Fruit fly (Drosophila melanogaster) whole organism, embryonic: ENCODE data around the gene Cpr78Ca.
A peak's percentile ranks its signal among the peaks of the same experiment; 100 is the strongest.

Experiments used
- ATbp ChIP-seq: fragments of 200-800 bp; sonication (Bioruptor generic); optimal IDR thresholded peaks from 2 replicates; lab custom pipeline; 2017; ENCODE audit warnings: missing biosample characterization, mild to moderate bottlenecking, missing genetic modification characterization, missing genetic modification reagents
- Abd-B ChIP-seq: fragments of 200-800 bp; sonication (Bioruptor generic); optimal IDR thresholded peaks from 2 replicates; lab custom pipeline; 2018; ENCODE audit warnings: missing biosample characterization, mild to moderate bottlenecking, missing genetic modification characterization, moderate library complexity
- Ada2b ChIP-seq: fragments of 200-800 bp; sonication (Bioruptor generic); IDR thresholded peaks from 2 replicates; pipeline ENCODE4 v1.3.6; 2022; ENCODE audit warnings: missing biosample characterization, missing genetic modification characterization
- Adf1 ChIP-seq: fragments of 200-800 bp; sonication (Bioruptor generic); IDR thresholded peaks from 2 replicates; pipeline ENCODE4 v1.3.6; 2022; ENCODE audit warnings: missing biosample characterization, missing genetic modification characterization
- Bgb ChIP-seq: fragments of 200-800 bp; sonication (Bioruptor generic); IDR thresholded peaks from 2 replicates; pipeline ENCODE4 v1.3.6; 2022; ENCODE audit warnings: missing biosample characterization, missing genetic modification characterization; ENCODE audit not compliant: partially characterized antibody
- BtbVII ChIP-seq: fragments of 200-800 bp; sonication (Bioruptor generic); optimal IDR thresholded peaks from 3 replicates; lab custom pipeline; 2017; ENCODE audit warnings: missing biosample characterization, mild to moderate bottlenecking, missing genetic modification characterization
- CG10366 ChIP-seq: fragments of 200-800 bp; sonication (Bioruptor generic); IDR thresholded peaks from 2 replicates; pipeline ENCODE4 v1.3.6; 2022; ENCODE audit warnings: missing biosample characterization, missing genetic modification characterization
- CG11456 ChIP-seq: fragments of 200-800 bp; sonication (Bioruptor generic); IDR thresholded peaks from 3 replicates; pipeline ENCODE4 v1.3.6; 2022; ENCODE audit warnings: missing biosample characterization, missing genetic modification characterization
- CG11504 ChIP-seq: fragments of 200-800 bp; sonication (Bioruptor generic); optimal IDR thresholded peaks from 3 replicates; lab custom pipeline; 2019; ENCODE audit warnings: missing biosample characterization, mild to moderate bottlenecking, missing genetic modification characterization, moderate library complexity
- CG14441 ChIP-seq: fragments of 200-800 bp; sonication (Bioruptor generic); IDR thresholded peaks from 2 replicates; pipeline ENCODE4 v1.3.6; 2022; ENCODE audit warnings: missing biosample characterization, missing genetic modification characterization
- CG14667 ChIP-seq: fragments of 200-800 bp; sonication (Bioruptor generic); IDR thresholded peaks from 2 replicates; pipeline ENCODE4 v1.3.6; 2022; ENCODE audit warnings: missing biosample characterization, missing genetic modification characterization
- CG14860 ChIP-seq: fragments of 200-800 bp; sonication (Bioruptor generic); IDR thresholded peaks from 3 replicates; pipeline ENCODE4 v1.3.6; 2022; ENCODE audit warnings: missing biosample characterization, missing genetic modification characterization; ENCODE audit not compliant: partially characterized antibody
- CG1529 ChIP-seq: fragments of 200-800 bp; sonication (Bioruptor generic); optimal IDR thresholded peaks from 3 replicates; lab custom pipeline; 2018; ENCODE audit warnings: missing biosample characterization, missing genetic modification characterization
- CG1603 ChIP-seq: fragments of 200-800 bp; sonication (Bioruptor generic); optimal IDR thresholded peaks from 2 replicates; lab custom pipeline; 2019; ENCODE audit warnings: missing biosample characterization, mild to moderate bottlenecking, missing genetic modification characterization, moderate library complexity
- CG1647 ChIP-seq: fragments of 200-800 bp; sonication (Bioruptor generic); optimal IDR thresholded peaks from 3 replicates; lab custom pipeline; 2016; ENCODE audit warnings: missing biosample characterization, missing genetic modification characterization
- CG18619 ChIP-seq: fragments of 200-800 bp; sonication (Bioruptor generic); optimal IDR thresholded peaks from 3 replicates; lab custom pipeline; 2017; ENCODE audit warnings: missing biosample characterization, mild to moderate bottlenecking, missing genetic modification characterization
- CG31441 ChIP-seq: fragments of 200-800 bp; sonication (Bioruptor generic); IDR thresholded peaks from 2 replicates; pipeline ENCODE4 v1.3.6; 2022; ENCODE audit warnings: missing biosample characterization, missing genetic modification characterization
- CG6272 ChIP-seq: fragments of 200-800 bp; sonication (Bioruptor generic); IDR thresholded peaks from 2 replicates; pipeline ENCODE4 v1.3.6; 2022; ENCODE audit warnings: missing biosample characterization, missing genetic modification characterization
- CG6854 ChIP-seq: fragments of 200-800 bp; sonication (Bioruptor generic); optimal IDR thresholded peaks from 3 replicates; lab custom pipeline; 2017; ENCODE audit warnings: missing biosample characterization, mild to moderate bottlenecking, missing genetic modification characterization
- CG7556 ChIP-seq: fragments of 200-800 bp; sonication (Bioruptor generic); optimal IDR thresholded peaks from 2 replicates; lab custom pipeline; 2017; ENCODE audit warnings: missing biosample characterization, mild to moderate bottlenecking, missing genetic modification characterization
- CG7987 ChIP-seq: fragments of 200-800 bp; sonication (Bioruptor generic); optimal IDR thresholded peaks from 2 replicates; lab custom pipeline; 2018; ENCODE audit warnings: missing biosample characterization, mild to moderate bottlenecking, missing genetic modification characterization, moderate library complexity
- CG8478 ChIP-seq: fragments of >200 bp; optimal IDR thresholded peaks from 2 replicates; lab custom pipeline; 2018
- D ChIP-seq, 2 experiments: fragments of 200-800 bp in 1 of 2; fragments of >200 bp in 1 of 2; sonication (Bioruptor generic) in 1 of 2; optimal IDR thresholded peaks; 2 replicates in 1 of 2; 3 replicates in 1 of 2; lab custom pipeline; 2017; ENCODE audit warnings: mild to moderate bottlenecking in 1 of 2, missing biosample characterization in 1 of 2, missing genetic modification characterization in 1 of 2, missing genetic modification reagents in 1 of 2
- Hey ChIP-seq: fragments of 200-800 bp; sonication (Bioruptor generic); optimal IDR thresholded peaks from 3 replicates; lab custom pipeline; 2018; ENCODE audit warnings: missing biosample characterization, mild to moderate bottlenecking, missing genetic modification characterization
- HmgD ChIP-seq: fragments of 200-800 bp; sonication (Bioruptor generic); optimal IDR thresholded peaks from 3 replicates; lab custom pipeline; 2016; ENCODE audit warnings: missing biosample characterization, missing genetic modification characterization
- MESR4 ChIP-seq: fragments of 200-800 bp; sonication (Bioruptor generic); optimal IDR thresholded peaks from 2 replicates; lab custom pipeline; 2018; ENCODE audit warnings: missing biosample characterization, mild to moderate bottlenecking, missing genetic modification characterization, moderate library complexity
- Meics ChIP-seq: fragments of 200-800 bp; sonication (Bioruptor generic); optimal IDR thresholded peaks from 2 replicates; lab custom pipeline; 2017; ENCODE audit warnings: missing biosample characterization, mild to moderate bottlenecking, missing genetic modification characterization
- NfI ChIP-seq: fragments of 200-800 bp; sonication (Bioruptor generic); optimal IDR thresholded peaks from 3 replicates; lab custom pipeline; 2018; ENCODE audit warnings: missing biosample characterization, mild to moderate bottlenecking, missing genetic modification characterization, moderate library complexity
- Opbp ChIP-seq: fragments of 200-800 bp; sonication (Bioruptor generic); IDR thresholded peaks from 3 replicates; pipeline ENCODE4 v1.3.6; 2022; ENCODE audit warnings: missing biosample characterization, missing genetic modification characterization; ENCODE audit not compliant: partially characterized antibody
- PHDP ChIP-seq: fragments of 200-800 bp; sonication (Bioruptor generic); optimal IDR thresholded peaks from 3 replicates; lab custom pipeline; 2018; ENCODE audit warnings: missing biosample characterization, mild to moderate bottlenecking, missing genetic modification characterization, moderate library complexity
- Rfx ChIP-seq: fragments of 200-800 bp; sonication (Bioruptor generic); IDR thresholded peaks from 2 replicates; pipeline ENCODE4 v1.3.6; 2022; ENCODE audit warnings: missing biosample characterization, missing genetic modification characterization
- Xbp1 ChIP-seq: fragments of 200-800 bp; sonication (Bioruptor generic); optimal IDR thresholded peaks from 3 replicates; lab custom pipeline; 2016; ENCODE audit warnings: missing biosample characterization, mild to moderate bottlenecking, missing genetic modification characterization
- ac ChIP-seq: fragments of 200-800 bp; sonication (Bioruptor generic); optimal IDR thresholded peaks from 3 replicates; lab custom pipeline; 2017; ENCODE audit warnings: missing biosample characterization, mild to moderate bottlenecking, missing genetic modification characterization
- br ChIP-seq: fragments of >200 bp; optimal IDR thresholded peaks from 2 replicates; lab custom pipeline; 2017
- crp ChIP-seq, 2 experiments: fragments of 200-800 bp; sonication (Bioruptor generic); optimal IDR thresholded peaks; 2 replicates in 1 of 2; 3 replicates in 1 of 2; lab custom pipeline; 2017; ENCODE audit warnings: missing biosample characterization in 2 of 2, missing genetic modification characterization in 2 of 2, mild to moderate bottlenecking in 1 of 2, moderate library complexity in 1 of 2
- eyg ChIP-seq: fragments of 200-800 bp; sonication (Bioruptor generic); optimal IDR thresholded peaks from 3 replicates; lab custom pipeline; 2016; ENCODE audit warnings: missing biosample characterization, missing genetic modification characterization
- fd102C ChIP-seq: fragments of 200-800 bp; sonication (Bioruptor generic); optimal IDR thresholded peaks from 2 replicates; lab custom pipeline; 2018; ENCODE audit warnings: missing biosample characterization, mild to moderate bottlenecking, missing genetic modification characterization, moderate library complexity
- ftz-f1 ChIP-seq: fragments of 200-800 bp; sonication (Bioruptor generic); optimal IDR thresholded peaks from 2 replicates; lab custom pipeline; 2016; ENCODE audit warnings: missing biosample characterization, missing genetic modification characterization
- gt ChIP-seq: fragments of 200-800 bp; sonication (Bioruptor generic); IDR thresholded peaks from 2 replicates; pipeline ENCODE4 v1.3.6; 2022; ENCODE audit warnings: missing biosample characterization, missing genetic modification characterization
- ham ChIP-seq: fragments of 200-800 bp; sonication (Bioruptor generic); IDR thresholded peaks from 2 replicates; pipeline ENCODE4 v1.3.6; 2022; ENCODE audit warnings: missing biosample characterization, missing genetic modification characterization
- hkb ChIP-seq, 2 experiments: fragments of 200-800 bp in 1 of 2; fragments of >200 bp in 1 of 2; sonication (Bioruptor generic) in 1 of 2; IDR thresholded peaks in 1 of 2; optimal IDR thresholded peaks in 1 of 2; 2 replicates each; pipeline versions ENCODE4 v1.3.6 to Lab custom; 2017 to 2022; ENCODE audit warnings: missing biosample characterization in 1 of 2, missing genetic modification characterization in 1 of 2
- knrl ChIP-seq: fragments of 200-800 bp; sonication (Bioruptor generic); IDR thresholded peaks from 3 replicates; pipeline ENCODE4 v1.3.6; 2022; ENCODE audit warnings: missing biosample characterization, missing genetic modification characterization; ENCODE audit not compliant: partially characterized antibody
- lmd ChIP-seq: fragments of 200-800 bp; sonication (Bioruptor generic); IDR thresholded peaks from 2 replicates; pipeline ENCODE4 v1.3.6; 2022; ENCODE audit warnings: missing biosample characterization, missing genetic modification characterization
- nmo ChIP-seq: fragments of 200-800 bp; sonication (Bioruptor generic); optimal IDR thresholded peaks from 2 replicates; lab custom pipeline; 2018; ENCODE audit warnings: missing biosample characterization, mild to moderate bottlenecking, missing genetic modification characterization, moderate library complexity
- oc ChIP-seq: fragments of 200-800 bp; sonication (Bioruptor generic); optimal IDR thresholded peaks from 2 replicates; lab custom pipeline; 2018; ENCODE audit warnings: missing biosample characterization, mild to moderate bottlenecking, missing genetic modification characterization, moderate library complexity
- onecut ChIP-seq: fragments of 200-800 bp; sonication (Bioruptor generic); IDR thresholded peaks from 2 replicates; pipeline ENCODE4 v1.3.6; 2022; ENCODE audit warnings: missing biosample characterization, missing genetic modification characterization
- peb ChIP-seq: fragments of 200-800 bp; sonication (Bioruptor generic); IDR thresholded peaks from 2 replicates; pipeline ENCODE4 v1.3.6; 2022; ENCODE audit warnings: missing biosample characterization, missing genetic modification characterization
- phol ChIP-seq: fragments of 200-800 bp; sonication (Bioruptor generic); optimal IDR thresholded peaks from 3 replicates; lab custom pipeline; 2018; ENCODE audit warnings: missing biosample characterization, mild to moderate bottlenecking, missing genetic modification characterization, moderate library complexity
- sisA ChIP-seq: fragments of 200-800 bp; sonication (Bioruptor generic); IDR thresholded peaks from 2 replicates; pipeline ENCODE4 v1.3.6; 2022; ENCODE audit warnings: missing biosample characterization, missing genetic modification characterization
- trh ChIP-seq: fragments of 200-800 bp; sonication (Bioruptor generic); optimal IDR thresholded peaks from 2 replicates; lab custom pipeline; 2016; ENCODE audit warnings: missing biosample characterization, missing genetic modification characterization

Cpr78Ca gene

DNA sequence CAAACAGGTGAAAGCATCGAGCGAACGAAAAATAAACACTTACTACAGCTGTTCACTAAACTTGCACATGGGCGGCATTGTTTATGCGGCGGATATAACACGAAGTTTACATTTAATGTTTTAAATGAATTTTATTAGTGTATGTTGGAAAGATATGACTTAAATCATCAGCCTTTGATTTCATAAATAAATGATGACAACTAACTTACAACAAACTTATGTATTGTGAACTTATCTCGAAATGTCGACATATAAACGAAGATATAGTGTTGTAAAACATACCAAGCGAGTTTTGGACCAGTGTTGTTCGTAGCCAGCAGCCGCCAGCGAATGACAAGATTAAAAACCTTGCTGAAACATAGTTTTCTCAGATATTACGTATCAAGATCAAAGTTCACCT, 11.8 kb upstream of the Cpr78Ca start, which contains the start of the genes CG11309 and CG7632 (continued):
- TF ChIP-seq CG1603: peak; percentile 99
- peak; percentile 99 for TF ChIP-seq ATbp (GFP tag; lab: Kevin White, UChicago)
- peak; percentile 89 for TF ChIP-seq CG14667
- peak; percentile 97 for TF ChIP-seq Ada2b (GFP tag; lab: Robert Waterston, UW)
- peak; percentile 97 for TF ChIP-seq CG10366 (GFP tag; lab: Robert Waterston, UW)
- peak; percentile 95 for TF ChIP-seq CG11456 (GFP tag; lab: Robert Waterston, UW)
- peak; percentile 99 for TF ChIP-seq CG1529
- peak; percentile 94 for TF ChIP-seq gt (GFP tag; lab: Robert Waterston, UW)
- TF ChIP-seq CG14860 (GFP tag; lab: Robert Waterston, UW): no peak
- peak; percentile 98 for TF ChIP-seq CG11504 (tag; lab: Kevin White, UChicago)
- peak; percentile 99 for TF ChIP-seq oc (tag; lab: Kevin White, UChicago)
- peak; percentile 100 for TF ChIP-seq nmo (GFP tag; lab: Kevin White, UChicago)
- no peak; the same call in 2 of the 3 replicates for TF ChIP-seq Opbp (GFP tag; lab: Robert Waterston, UW)
- peak; percentile 93 for TF ChIP-seq ftz-f1
- TF ChIP-seq peb: peak; percentile 96
- TF ChIP-seq ac (GFP tag; lab: Kevin White, UChicago): peak; percentile 98
- TF ChIP-seq crp (GFP tag; optimal IDR thresholded peaks at IDR 0.05; lab: Kevin White, UChicago): peak; percentile 58 to 88
- peak; percentile 100 for TF ChIP-seq BtbVII (GFP tag; lab: Kevin White, UChicago)
- TF ChIP-seq CG1647 (GFP tag; lab: Kevin White, UChicago): peak; percentile 98
- peak; percentile 95 for TF ChIP-seq MESR4
- peak; percentile 98 for TF ChIP-seq Hey (tag; lab: Kevin White, UChicago)
- peak; percentile 98 for TF ChIP-seq Rfx (GFP tag; lab: Robert Waterston, UW)
- TF ChIP-seq hkb (optimal IDR thresholded peaks at IDR 0.05; lab: Kevin White, UChicago): peak; percentile 30
- TF ChIP-seq hkb (GFP tag; IDR thresholded peaks at IDR 0.05; lab: Robert Waterston, UW): peak; percentile 100
- TF ChIP-seq CG31441 (GFP tag; lab: Robert Waterston, UW): peak; percentile 100
- peak; percentile 99 for TF ChIP-seq Meics (GFP tag; lab: Kevin White, UChicago)
- TF ChIP-seq PHDP: peak; percentile 100
- peak; percentile 99 for TF ChIP-seq NfI (GFP tag; lab: Kevin White, UChicago)
- peak; percentile 96 for TF ChIP-seq trh (GFP tag; lab: Kevin White, UChicago)
- TF ChIP-seq lmd (GFP tag; lab: Robert Waterston, UW): peak; percentile 96
- peak; percentile 92 for TF ChIP-seq sisA
- peak; percentile 98 for TF ChIP-seq fd102C (GFP tag; lab: Kevin White, UChicago)
- TF ChIP-seq br (lab: Kevin White, UChicago): no peak
- TF ChIP-seq CG18619 (GFP tag; lab: Kevin White, UChicago): peak; percentile 99
- TF ChIP-seq knrl (GFP tag; lab: Robert Waterston, UW): 0 out of 3 replicates have a peak, but pooled peaks have one; percentile 22
- peak; percentile 83 for TF ChIP-seq Adf1
- TF ChIP-seq Abd-B (GFP tag; lab: Kevin White, UChicago): peak; percentile 96
- peak; percentile 86 for TF ChIP-seq ham (GFP tag; lab: Robert Waterston, UW)
- peak; percentile 98 for TF ChIP-seq eyg (GFP tag; lab: Kevin White, UChicago)
- peak; percentile 99 for TF ChIP-seq CG7987 (GFP tag; lab: Kevin White, UChicago)
- peak; percentile 100 for TF ChIP-seq CG6854 (GFP tag; lab: Kevin White, UChicago)
- TF ChIP-seq onecut: peak; percentile 98
- peak; percentile 41; the same call in 1 of the 2 replicates for TF ChIP-seq Bgb (GFP tag; lab: Robert Waterston, UW)
- peak; percentile 99 for TF ChIP-seq Xbp1 (GFP tag; lab: Kevin White, UChicago)
- TF ChIP-seq CG14441 (GFP tag; lab: Robert Waterston, UW): peak; percentile 96
- peak; percentile 99 for TF ChIP-seq phol
- peak; percentile 97 for TF ChIP-seq HmgD
- TF ChIP-seq CG7556: peak; percentile 99
- no peak for TF ChIP-seq CG8478 (lab: Kevin White, UChicago)
- peak; percentile 79 for TF ChIP-seq CG6272 (GFP tag; lab: Robert Waterston, UW)
- no peak for TF ChIP-seq D (optimal IDR thresholded peaks at IDR 0.05; lab: Kevin White, UChicago)
- peak; percentile 99 for TF ChIP-seq D (GFP tag; optimal IDR thresholded peaks at IDR 0.05; lab: Kevin White, UChicago)
